Worm (Caenorhabditis elegans): Measurements from ENCODE around the gene gei-1.

DNA sequence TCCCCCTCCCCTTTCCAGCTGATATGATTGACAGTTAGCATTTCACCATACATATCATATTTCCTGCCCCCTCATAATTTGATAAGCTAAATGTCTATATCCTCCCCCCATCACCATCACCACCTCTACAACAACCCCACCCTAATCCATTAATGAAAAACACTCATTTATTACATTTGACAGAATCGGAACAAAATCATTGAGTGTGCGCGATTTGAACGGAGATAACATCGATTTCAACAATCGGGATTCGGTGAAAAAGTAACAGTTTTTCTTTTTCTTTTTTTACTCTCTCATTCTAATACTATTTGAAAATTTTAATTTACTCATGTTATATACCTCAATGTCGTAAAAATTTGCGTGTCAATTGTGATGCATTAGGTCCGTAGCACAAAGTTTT is 1.2 kb downstream of the gei-1 start:
- TF ChIP-seq him-1 (tag; optimal IDR thresholded peaks at IDR 0.05) = no peak
- TF ChIP-seq W03F9.2 (tag; optimal IDR thresholded peaks at IDR 0.05) = no peak
- TF ChIP-seq dao-5 (tag; optimal IDR thresholded peaks at IDR 0.05) = no peak
